Worm (Caenorhabditis elegans) whole organism, young adult: ENCODE results near the gene mrpl-37.

Source experiments
- B0035.1 ChIP-seq: sonication (generic microtip); optimal IDR thresholded peaks from 2 replicates; lab custom pipeline; 2016; ENCODE audit warnings: missing genetic modification characterization, mild to moderate bottlenecking, missing compliant biosample characterization, missing genotype, missing genetic modification reagents
- F33H1.4 ChIP-seq: fragments of 200-800 bp; sonication (Bioruptor generic); IDR thresholded peaks from 2 replicates; pipeline ENCODE4 v1.3.6; 2022; ENCODE audit warnings: missing genetic modification reagents, missing genetic modification characterization, missing compliant biosample characterization
- F37B4.10 ChIP-seq: fragments of 200-800 bp; sonication (Bioruptor generic); IDR thresholded peaks from 2 replicates; pipeline ENCODE4 v1.3.6; 2022; ENCODE audit warnings: missing genetic modification characterization, missing compliant biosample characterization
- F49E8.2 ChIP-seq: sonication (generic microtip); optimal IDR thresholded peaks from 3 replicates; lab custom pipeline; 2017; ENCODE audit warnings: missing genetic modification characterization, mild to moderate bottlenecking, missing compliant biosample characterization, antibody characterized with exemption, moderate library complexity; ENCODE audit not compliant: insufficient read depth
- F52B5.7 ChIP-seq: sonication (generic microtip); optimal IDR thresholded peaks from 2 replicates; lab custom pipeline; 2016; ENCODE audit warnings: mild to moderate bottlenecking, missing genetic modification characterization, missing compliant biosample characterization
- F57A8.1 ChIP-seq: fragments of 200-800 bp; sonication (Bioruptor generic); optimal IDR thresholded peaks from 2 replicates; lab custom pipeline; 2018; ENCODE audit warnings: mild to moderate bottlenecking, missing genetic modification characterization, moderate library complexity, missing compliant biosample characterization
- K11D2.4 ChIP-seq: fragments of 200-800 bp; sonication (Bioruptor generic); IDR thresholded peaks from 2 replicates; pipeline ENCODE4 v1.3.6; 2022; ENCODE audit warnings: missing genetic modification reagents, missing genetic modification characterization, missing compliant biosample characterization
- T26A5.8 ChIP-seq: sonication (generic microtip); optimal IDR thresholded peaks from 2 replicates; lab custom pipeline; 2016; ENCODE audit warnings: missing genetic modification characterization, missing compliant biosample characterization
- Y53F4B.3 ChIP-seq: fragments of 200-800 bp; sonication (Bioruptor generic); IDR thresholded peaks from 2 replicates; pipeline ENCODE4 v1.3.6; 2022; ENCODE audit warnings: missing genetic modification reagents, missing genetic modification characterization, missing compliant biosample characterization
- Y53G8AR.9 ChIP-seq: fragments of 200-800 bp; sonication (Bioruptor generic); conservative IDR thresholded peaks from 2 replicates; pipeline ENCODE4 v1.3.6; 2022; ENCODE audit warnings: missing genetic modification reagents, missing genetic modification characterization, missing compliant biosample characterization
- Y56A3A.18 ChIP-seq: fragments of 200-800 bp; sonication (Bioruptor generic); IDR thresholded peaks from 2 replicates; pipeline ENCODE4 v1.3.6; 2022; ENCODE audit warnings: missing genetic modification reagents, missing genetic modification characterization, missing compliant biosample characterization
- Y67H2A.10 ChIP-seq: fragments of 200-800 bp; sonication (Bioruptor generic); conservative IDR thresholded peaks from 2 replicates; pipeline ENCODE4 v1.3.6; 2022; ENCODE audit warnings: missing genetic modification reagents, missing genetic modification characterization, missing compliant biosample characterization
- ama-1 ChIP-seq, 3 experiments: fragments of 150-350 bp in 1 of 3; sonication (generic microtip) in 2 of 3; optimal IDR thresholded peaks; 2 replicates each; lab custom pipeline; 2014 to 2018; ENCODE audit warnings: missing biosample characterization in 2 of 3, missing genetic modification characterization in 2 of 3, missing genetic modification reagents in 2 of 3
- aptf-2 ChIP-seq: fragments of 200-800 bp; sonication (Bioruptor generic); conservative IDR thresholded peaks from 2 replicates; pipeline ENCODE4 v1.3.6; 2022; ENCODE audit warnings: missing genetic modification reagents, missing genetic modification characterization, missing compliant biosample characterization
- aptf-3 ChIP-seq: fragments of 200-800 bp; sonication (Bioruptor generic); IDR thresholded peaks from 2 replicates; pipeline ENCODE4 v1.3.6; 2022; ENCODE audit warnings: missing genetic modification characterization, missing compliant biosample characterization
- atf-7 ChIP-seq: sonication (generic microtip); optimal IDR thresholded peaks from 2 replicates; lab custom pipeline; 2017; ENCODE audit warnings: mild to moderate bottlenecking, missing genetic modification characterization, missing compliant biosample characterization
- ccch-3 ChIP-seq: fragments of 200-800 bp; sonication (Bioruptor generic); optimal IDR thresholded peaks from 2 replicates; lab custom pipeline; 2018; ENCODE audit warnings: mild to moderate bottlenecking, missing genetic modification characterization, missing compliant biosample characterization
- ceh-27 ChIP-seq: fragments of 200-800 bp; sonication (Bioruptor generic); optimal IDR thresholded peaks from 2 replicates; lab custom pipeline; 2018; ENCODE audit warnings: mild to moderate bottlenecking, missing genetic modification characterization, moderate library complexity, missing compliant biosample characterization
- ceh-58 ChIP-seq: fragments of 200-800 bp; sonication (Bioruptor generic); IDR thresholded peaks from 2 replicates; pipeline ENCODE4 v1.3.6; 2022; ENCODE audit warnings: missing genetic modification characterization, missing compliant biosample characterization
- chd-7 ChIP-seq: sonication (generic microtip); optimal IDR thresholded peaks from 2 replicates; lab custom pipeline; 2016; ENCODE audit warnings: mild to moderate bottlenecking, missing genetic modification characterization, moderate library complexity, missing compliant biosample characterization
- die-1 ChIP-seq: sonication (generic microtip); optimal IDR thresholded peaks from 2 replicates; lab custom pipeline; 2016; ENCODE audit warnings: missing genotype, mild to moderate bottlenecking, missing genetic modification characterization, missing compliant biosample characterization
- dpff-1 ChIP-seq: sonication (generic microtip); optimal IDR thresholded peaks from 2 replicates; lab custom pipeline; 2017; ENCODE audit warnings: mild to moderate bottlenecking, missing genetic modification characterization, missing compliant biosample characterization
- dpl-1 ChIP-seq: fragments of 150-350 bp; optimal IDR thresholded peaks from 2 replicates; lab custom pipeline; 2014; ENCODE audit warnings: missing biosample characterization, missing genetic modification reagents, missing genetic modification characterization
- efl-1 ChIP-seq: fragments of 150-350 bp; optimal IDR thresholded peaks from 2 replicates; lab custom pipeline; 2014; ENCODE audit warnings: missing biosample characterization, missing genetic modification reagents, missing genetic modification characterization
- egl-18 ChIP-seq: fragments of 200-800 bp; sonication (Bioruptor generic); IDR thresholded peaks from 2 replicates; pipeline ENCODE4 v1.3.6; 2022; ENCODE audit warnings: missing genetic modification reagents, missing genetic modification characterization, missing compliant biosample characterization
- egrh-3 ChIP-seq: fragments of 200-800 bp; sonication (Bioruptor generic); IDR thresholded peaks from 2 replicates; pipeline ENCODE4 v1.3.6; 2022; ENCODE audit warnings: missing genetic modification reagents, missing genetic modification characterization, missing compliant biosample characterization
- ets-4 ChIP-seq: fragments of 200-800 bp; sonication (Bioruptor generic); optimal IDR thresholded peaks from 2 replicates; lab custom pipeline; 2018; ENCODE audit warnings: mild to moderate bottlenecking, missing genetic modification characterization, missing compliant biosample characterization
- hmg-1.2 ChIP-seq: fragments of 200-800 bp; sonication (Bioruptor generic); IDR thresholded peaks from 2 replicates; pipeline ENCODE4 v1.3.6; 2022; ENCODE audit warnings: missing genetic modification reagents, missing genetic modification characterization, missing compliant biosample characterization
- hmg-20 ChIP-seq: fragments of 200-800 bp; sonication (Bioruptor generic); IDR thresholded peaks from 2 replicates; pipeline ENCODE4 v1.3.6; 2022; ENCODE audit warnings: missing genetic modification reagents, missing genetic modification characterization, missing compliant biosample characterization
- let-607 ChIP-seq, 2 experiments: fragments of 200-800 bp in 1 of 2; sonication (Bioruptor generic) in 1 of 2; sonication (generic microtip) in 1 of 2; optimal IDR thresholded peaks; 2 replicates each; lab custom pipeline; 2016 to 2018; ENCODE audit warnings: mild to moderate bottlenecking in 2 of 2, missing compliant biosample characterization in 2 of 2, missing genetic modification characterization in 2 of 2, moderate library complexity in 2 of 2, missing genotype in 1 of 2
- lin-26 ChIP-seq: fragments of 200-800 bp; sonication (Bioruptor generic); IDR thresholded peaks from 2 replicates; pipeline ENCODE4 v1.3.6; 2022; ENCODE audit warnings: missing genetic modification reagents, missing genetic modification characterization, missing compliant biosample characterization
- lin-54 ChIP-seq: fragments of 200-800 bp; sonication (Bioruptor generic); optimal IDR thresholded peaks from 2 replicates; lab custom pipeline; 2018; ENCODE audit warnings: mild to moderate bottlenecking, missing genetic modification characterization, missing compliant biosample characterization
- madf-6 ChIP-seq: fragments of 200-800 bp; sonication (Bioruptor generic); IDR thresholded peaks from 2 replicates; pipeline ENCODE4 v1.3.6; 2022; ENCODE audit warnings: missing genetic modification reagents, missing genetic modification characterization, missing compliant biosample characterization
- nfya-1 ChIP-seq: sonication (generic microtip); optimal IDR thresholded peaks from 2 replicates; lab custom pipeline; 2017; ENCODE audit warnings: antibody characterized with exemption, missing compliant biosample characterization, missing genetic modification characterization, borderline replicate concordance; ENCODE audit not compliant: insufficient read depth
- nhr-120 ChIP-seq: fragments of 200-800 bp; sonication (Bioruptor generic); IDR thresholded peaks from 2 replicates; pipeline ENCODE4 v1.3.6; 2022; ENCODE audit warnings: missing genetic modification characterization, missing compliant biosample characterization
- nhr-27 ChIP-seq: fragments of 200-800 bp; sonication (Bioruptor generic); optimal IDR thresholded peaks from 2 replicates; lab custom pipeline; 2018; ENCODE audit warnings: mild to moderate bottlenecking, missing genetic modification characterization, moderate library complexity, missing compliant biosample characterization
- nhr-80 ChIP-seq: sonication (generic microtip); optimal IDR thresholded peaks from 2 replicates; lab custom pipeline; 2016; ENCODE audit warnings: missing genetic modification characterization, missing compliant biosample characterization
- nhr-90 ChIP-seq: sonication (generic microtip); optimal IDR thresholded peaks from 2 replicates; lab custom pipeline; 2016; ENCODE audit warnings: missing genotype, mild to moderate bottlenecking, missing genetic modification characterization, missing compliant biosample characterization
- pha-4 ChIP-seq: fragments of 150-350 bp; sonication (generic microtip); optimal IDR thresholded peaks from 2 replicates; lab custom pipeline; 2014; ENCODE audit warnings: missing biosample characterization, missing genetic modification reagents, missing genetic modification characterization
- rcor-1 ChIP-seq: fragments of 200-800 bp; sonication (Bioruptor generic); IDR thresholded peaks from 2 replicates; pipeline ENCODE4 v1.3.6; 2022; ENCODE audit warnings: missing genetic modification reagents, missing genetic modification characterization, missing compliant biosample characterization
- rec-8 ChIP-seq, 2 experiments: sonication (generic microtip); optimal IDR thresholded peaks; 2 replicates each; lab custom pipeline; 2016; ENCODE audit warnings: mild to moderate bottlenecking in 2 of 2, missing genetic modification characterization in 2 of 2, missing genetic modification reagents in 2 of 2, missing genotype in 2 of 2, missing biosample characterization in 1 of 2, missing compliant biosample characterization in 1 of 2, moderate library complexity in 1 of 2
- snpc-1.3 ChIP-seq: sonication (generic microtip); optimal IDR thresholded peaks from 2 replicates; lab custom pipeline; 2017; ENCODE audit warnings: missing genetic modification characterization, mild to moderate bottlenecking, missing compliant biosample characterization, antibody characterized with exemption, moderate library complexity, missing genotype, missing genetic modification reagents; ENCODE audit not compliant: insufficient read depth
- somi-1 ChIP-seq: fragments of 200-800 bp; sonication (Bioruptor generic); optimal IDR thresholded peaks from 2 replicates; lab custom pipeline; 2018; ENCODE audit warnings: mild to moderate bottlenecking, missing genetic modification characterization, missing compliant biosample characterization
- sptf-2 ChIP-seq: fragments of 200-800 bp; sonication (Bioruptor generic); optimal IDR thresholded peaks from 2 replicates; lab custom pipeline; 2018; ENCODE audit warnings: mild to moderate bottlenecking, missing genetic modification characterization, missing compliant biosample characterization
- unc-62 ChIP-seq: fragments of 150-350 bp; optimal IDR thresholded peaks from 2 replicates; lab custom pipeline; 2014; ENCODE audit warnings: missing biosample characterization, missing genetic modification reagents, missing genetic modification characterization
- ztf-26 ChIP-seq: sonication (generic microtip); optimal IDR thresholded peaks from 2 replicates; lab custom pipeline; 2017; ENCODE audit warnings: missing genetic modification characterization, missing compliant biosample characterization
- ztf-3 ChIP-seq: fragments of 200-800 bp; sonication (Bioruptor generic); optimal IDR thresholded peaks from 2 replicates; lab custom pipeline; 2018; ENCODE audit warnings: mild to moderate bottlenecking, missing genetic modification characterization, missing compliant biosample characterization
- ztf-6 ChIP-seq: fragments of 200-800 bp; sonication (Bioruptor generic); IDR thresholded peaks from 2 replicates; pipeline ENCODE4 v1.3.6; 2022; ENCODE audit warnings: missing genetic modification reagents, missing genetic modification characterization, missing compliant biosample characterization

Gene mrpl-37

ce11 chrII:13596505-13596977 lies 21.7 kb upstream of the mrpl-37 start, which contains the start of the genes fbxc-23 and csc-1 (continued):
- TF ChIP-seq madf-6 (peak; percentile 100), egrh-3 (GFP tag; lab: Robert Waterston, UW) (no peak), ets-4 (GFP tag; lab: Kevin White, UChicago) (no peak), aptf-3 (GFP tag; lab: Robert Waterston, UW) (no peak), ceh-27 (GFP tag; lab: Kevin White, UChicago) (no peak), F33H1.4 (GFP tag; lab: Robert Waterston, UW) (peak; percentile 74), rec-8 (tag; optimal IDR thresholded peaks at IDR 0.05; lab: Kevin White, UChicago) (no peak), aptf-2 (GFP tag; lab: Robert Waterston, UW) (no peak), nhr-27 (no peak), sptf-2 (GFP tag; lab: Kevin White, UChicago) (no peak), let-607 (tag; optimal IDR thresholded peaks at IDR 0.05; lab: Kevin White, UChicago) (no peak), hmg-1.2 (GFP tag; lab: Robert Waterston, UW) (peak; percentile 49; the same call in 1 of the 2 replicates), Y53G8AR.9 (no peak), K11D2.4 (GFP tag; lab: Robert Waterston, UW) (no peak), nhr-80 (no peak), ztf-6 (GFP tag; lab: Robert Waterston, UW) (no peak), ztf-26 (tag; lab: Kevin White, UChicago) (no peak), dpl-1 (GFP tag; lab: Kevin White, UChicago) (peak; percentile 88), F52B5.7 (tag; lab: Kevin White, UChicago) (no peak), ztf-3 (GFP tag; lab: Kevin White, UChicago) (no peak), unc-62 (GFP tag; lab: Kevin White, UChicago) (no peak), hmg-20 (GFP tag; lab: Robert Waterston, UW) (no peak), pha-4 (tag; lab: Kevin White, UChicago) (no peak), nhr-120 (GFP tag; lab: Robert Waterston, UW) (no peak), dpff-1 (tag; lab: Kevin White, UChicago) (no peak), efl-1 (peak; percentile 96), snpc-1.3 (tag; lab: Kevin White, UChicago) (peak; percentile 47), Y67H2A.10 (GFP tag; lab: Robert Waterston, UW) (no peak), chd-7 (tag; lab: Kevin White, UChicago) (no peak), F37B4.10 (GFP tag; lab: Robert Waterston, UW) (no peak), lin-54 (GFP tag; lab: Kevin White, UChicago) (peak; percentile 80), somi-1 (GFP tag; lab: Kevin White, UChicago) (no peak), egl-18 (GFP tag; lab: Robert Waterston, UW) (no peak), nhr-90 (tag; lab: Kevin White, UChicago) (no peak), nfya-1 (tag; lab: Kevin White, UChicago) (no peak), ceh-58 (GFP tag; lab: Robert Waterston, UW) (no peak), F57A8.1 (no peak), F49E8.2 (tag; lab: Kevin White, UChicago) (peak; percentile 62), atf-7 (tag; lab: Kevin White, UChicago) (no peak), lin-26 (GFP tag; lab: Robert Waterston, UW) (no peak), ama-1 (optimal IDR thresholded peaks at IDR 0.05; lab: Kevin White, UChicago) (no peak), ama-1 (GFP tag; optimal IDR thresholded peaks at IDR 0.05; lab: Kevin White, UChicago) (no peak), T26A5.8 (tag; lab: Kevin White, UChicago) (no peak), ccch-3 (GFP tag; lab: Kevin White, UChicago) (no peak), rcor-1 (peak; percentile 61; the same call in 1 of the 2 replicates), Y56A3A.18 (GFP tag; lab: Robert Waterston, UW) (no peak), Y53F4B.3 (GFP tag; lab: Robert Waterston, UW) (no peak), B0035.1 (tag; lab: Kevin White, UChicago) (no peak), die-1 (no peak)
